Worm (Caenorhabditis elegans) whole organism, young adult: ENCODE results near the gene malt-1.

Source experiments
- F39B2.1 ChIP-seq: fragments of 200-800 bp; sonication (Bioruptor generic); IDR thresholded peaks from 2 replicates; pipeline ENCODE4 v1.3.6; 2022; ENCODE audit warnings: missing genetic modification reagents, missing genetic modification characterization, missing compliant biosample characterization
- Y53G8AR.9 ChIP-seq: fragments of 200-800 bp; sonication (Bioruptor generic); conservative IDR thresholded peaks from 2 replicates; pipeline ENCODE4 v1.3.6; 2022; ENCODE audit warnings: missing genetic modification reagents, missing genetic modification characterization, missing compliant biosample characterization
- zfh-2 ChIP-seq: fragments of 200-800 bp; sonication (Bioruptor generic); conservative IDR thresholded peaks from 2 replicates; pipeline ENCODE4 v1.3.6; 2022; ENCODE audit warnings: missing genetic modification reagents, missing genetic modification characterization, missing compliant biosample characterization

ce11 chrII:6939873-6940272, 11.2 kb downstream of the malt-1 start:
- TF ChIP-seq F39B2.1 (GFP tag; lab: Robert Waterston, UW) (no peak), Y53G8AR.9 (GFP tag; lab: Robert Waterston, UW) (no peak), zfh-2 (no peak)
